Worm (Caenorhabditis elegans) whole organism, L1 larva: ENCODE results near the gene F20C5.7.

Source experiments
- C16A3.4 ChIP-seq: fragments of 150-350 bp; optimal IDR thresholded peaks from 2 replicates; lab custom pipeline; 2014; ENCODE audit warnings: missing biosample characterization, missing genetic modification characterization
- F16B12.6 ChIP-seq: fragments of 150-350 bp; optimal IDR thresholded peaks from 2 replicates; lab custom pipeline; 2014; ENCODE audit warnings: missing biosample characterization, missing genetic modification characterization
- aha-1 ChIP-seq: fragments of 150-350 bp; optimal IDR thresholded peaks from 2 replicates; lab custom pipeline; 2014; ENCODE audit warnings: missing biosample characterization, missing genetic modification characterization
- alr-1 ChIP-seq: fragments of 200-800 bp; sonication (Bioruptor generic); optimal IDR thresholded peaks from 2 replicates; lab custom pipeline; 2018; ENCODE audit warnings: borderline replicate concordance, mild to moderate bottlenecking, missing genetic modification characterization, missing compliant biosample characterization
- ceh-63 ChIP-seq: fragments of 200-800 bp; sonication (Bioruptor generic); optimal IDR thresholded peaks from 2 replicates; lab custom pipeline; 2018; ENCODE audit warnings: mild to moderate bottlenecking, missing genetic modification characterization, missing compliant biosample characterization
- ceh-8 ChIP-seq: fragments of 200-800 bp; sonication (Bioruptor generic); optimal IDR thresholded peaks from 2 replicates; lab custom pipeline; 2018; ENCODE audit warnings: mild to moderate bottlenecking, missing genetic modification characterization, moderate library complexity, missing compliant biosample characterization
- ceh-82 ChIP-seq, 3 experiments: fragments of 150-350 bp in 1 of 3; sonication (generic microtip) in 2 of 3; optimal IDR thresholded peaks; 2 replicates each; lab custom pipeline; 2014 to 2017; ENCODE audit warnings: missing biosample characterization in 3 of 3, missing genetic modification characterization in 3 of 3
- ceh-88 ChIP-seq: fragments of 200-800 bp; sonication (Bioruptor generic); IDR thresholded peaks from 2 replicates; pipeline ENCODE4 v1.3.6; 2022; ENCODE audit warnings: missing genetic modification characterization, missing compliant biosample characterization
- dsc-1 ChIP-seq: sonication (generic microtip); optimal IDR thresholded peaks from 2 replicates; lab custom pipeline; 2016; ENCODE audit warnings: mild to moderate bottlenecking, missing genetic modification characterization, missing compliant biosample characterization
- efl-1 ChIP-seq, 4 experiments: fragments of 150-350 bp; optimal IDR thresholded peaks in 3 of 4; peaks in 1 of 4; 1 replicate in 1 of 4; 2 replicates in 3 of 4; lab custom pipeline; 2014; ENCODE audit warnings: missing biosample characterization in 2 of 4, missing genetic modification characterization in 2 of 4, missing genetic modification reagents in 2 of 4
- elt-2 ChIP-seq: sonication (generic microtip); optimal IDR thresholded peaks from 2 replicates; lab custom pipeline; 2016; ENCODE audit warnings: missing genetic modification characterization, mild to moderate bottlenecking, inconsistent platforms, missing compliant biosample characterization, missing genetic modification reagents
- elt-3 ChIP-seq, 6 experiments: fragments of 150-350 bp in 1 of 6; sonication (generic microtip); optimal IDR thresholded peaks; 2 replicates each; lab custom pipeline; 2017 to 2018; ENCODE audit warnings: missing biosample characterization in 6 of 6, missing genetic modification characterization in 6 of 6, inconsistent platforms in 1 of 6
- fkh-4 ChIP-seq: sonication (generic microtip); optimal IDR thresholded peaks from 2 replicates; lab custom pipeline; 2016; ENCODE audit warnings: missing compliant biosample characterization, missing genetic modification characterization, borderline replicate concordance
- fkh-8 ChIP-seq: sonication (generic microtip); optimal IDR thresholded peaks from 2 replicates; lab custom pipeline; 2016; ENCODE audit warnings: mild to moderate bottlenecking, missing genetic modification characterization, missing compliant biosample characterization
- hlh-17 ChIP-seq: fragments of 200-800 bp; sonication (Bioruptor generic); optimal IDR thresholded peaks from 2 replicates; lab custom pipeline; 2018; ENCODE audit warnings: missing genetic modification characterization, mild to moderate bottlenecking, missing compliant biosample characterization, moderate library complexity, borderline replicate concordance
- hlh-4 ChIP-seq: sonication (generic microtip); optimal IDR thresholded peaks from 2 replicates; lab custom pipeline; 2016; ENCODE audit warnings: mild to moderate bottlenecking, missing genetic modification characterization, missing compliant biosample characterization
- isw-1 ChIP-seq: fragments of 200-800 bp; sonication (Bioruptor generic); IDR thresholded peaks from 2 replicates; pipeline ENCODE4 v1.3.6; 2022; ENCODE audit warnings: missing genetic modification characterization, missing compliant biosample characterization
- jun-1 ChIP-seq: fragments of 150-350 bp; optimal IDR thresholded peaks from 2 replicates; lab custom pipeline; 2014; ENCODE audit warnings: missing biosample characterization, missing genetic modification reagents, missing genetic modification characterization
- lin-13 ChIP-seq: fragments of 150-350 bp; optimal IDR thresholded peaks from 2 replicates; lab custom pipeline; 2014; ENCODE audit warnings: missing biosample characterization, missing genetic modification reagents, missing genetic modification characterization
- lin-14 ChIP-seq: fragments of 200-800 bp; sonication (Bioruptor generic); optimal IDR thresholded peaks from 2 replicates; lab custom pipeline; 2018; ENCODE audit warnings: mild to moderate bottlenecking, missing genetic modification characterization, moderate library complexity, missing compliant biosample characterization
- lin-15B ChIP-seq: fragments of 150-350 bp; sonication (generic microtip); optimal IDR thresholded peaks from 3 replicates; lab custom pipeline; 2014; ENCODE audit warnings: missing biosample characterization, missing genetic modification characterization
- lin-35 ChIP-seq, 2 experiments: fragments of 150-350 bp; optimal IDR thresholded peaks; 2 replicates each; lab custom pipeline; 2014; ENCODE audit warnings: missing biosample characterization in 2 of 2, missing genetic modification characterization in 2 of 2, missing genetic modification reagents in 2 of 2
- lin-39 ChIP-seq: fragments of 150-350 bp; optimal IDR thresholded peaks from 2 replicates; lab custom pipeline; 2014; ENCODE audit warnings: missing biosample characterization, missing genetic modification reagents, missing genetic modification characterization
- lir-3 ChIP-seq: sonication (generic microtip); optimal IDR thresholded peaks from 2 replicates; lab custom pipeline; 2016; ENCODE audit warnings: mild to moderate bottlenecking, missing genetic modification characterization, moderate library complexity, missing compliant biosample characterization; ENCODE audit not compliant: poor library complexity
- lsy-2 ChIP-seq, 2 experiments: fragments of 150-350 bp; optimal IDR thresholded peaks; 2 replicates each; lab custom pipeline; 2014; ENCODE audit warnings: missing biosample characterization in 2 of 2, missing genetic modification characterization in 2 of 2
- mep-1 ChIP-seq: fragments of 150-350 bp; optimal IDR thresholded peaks from 2 replicates; lab custom pipeline; 2014; ENCODE audit warnings: missing biosample characterization, missing genetic modification characterization
- nhr-11 ChIP-seq: fragments of 150-350 bp; optimal IDR thresholded peaks from 2 replicates; lab custom pipeline; 2014; ENCODE audit warnings: missing biosample characterization, missing genetic modification characterization
- nhr-12 ChIP-seq: sonication (generic microtip); optimal IDR thresholded peaks from 2 replicates; lab custom pipeline; 2017; ENCODE audit warnings: missing biosample characterization, missing genetic modification characterization
- nhr-237 ChIP-seq: fragments of 150-350 bp; optimal IDR thresholded peaks from 2 replicates; lab custom pipeline; 2014; ENCODE audit warnings: missing biosample characterization, missing genetic modification characterization
- nhr-28 ChIP-seq: fragments of 150-350 bp; optimal IDR thresholded peaks from 2 replicates; lab custom pipeline; 2014; ENCODE audit warnings: missing biosample characterization, missing genetic modification characterization
- nhr-47 ChIP-seq: sonication (generic microtip); optimal IDR thresholded peaks from 2 replicates; lab custom pipeline; 2016; ENCODE audit warnings: mild to moderate bottlenecking, missing genetic modification characterization, moderate library complexity, missing compliant biosample characterization
- nhr-77 ChIP-seq: fragments of 150-350 bp; optimal IDR thresholded peaks from 2 replicates; lab custom pipeline; 2014; ENCODE audit warnings: missing biosample characterization, missing genetic modification characterization
- nhr-85 ChIP-seq: sonication (generic microtip); peaks from one replicate; lab custom pipeline; 2016; ENCODE audit warnings: missing genetic modification characterization, inconsistent platforms, missing compliant biosample characterization
- pax-3 ChIP-seq: fragments of 200-800 bp; sonication (Bioruptor generic); optimal IDR thresholded peaks from 2 replicates; lab custom pipeline; 2018; ENCODE audit warnings: mild to moderate bottlenecking, missing genetic modification characterization, moderate library complexity, missing compliant biosample characterization
- skn-1 ChIP-seq: fragments of 150-350 bp; optimal IDR thresholded peaks from 2 replicates; lab custom pipeline; 2014; ENCODE audit warnings: missing biosample characterization, missing genetic modification characterization
- sox-4 ChIP-seq: sonication (generic microtip); optimal IDR thresholded peaks from 2 replicates; lab custom pipeline; 2016; ENCODE audit warnings: missing genetic modification characterization, missing compliant biosample characterization
- sptf-1 ChIP-seq: fragments of 150-350 bp; optimal IDR thresholded peaks from 2 replicates; lab custom pipeline; 2014; ENCODE audit warnings: missing biosample characterization, missing genetic modification characterization
- swsn-7 ChIP-seq: sonication (generic microtip); optimal IDR thresholded peaks from 2 replicates; lab custom pipeline; 2016; ENCODE audit warnings: missing genetic modification characterization, missing compliant biosample characterization
- tbx-2 ChIP-seq: sonication (generic microtip); optimal IDR thresholded peaks from 2 replicates; lab custom pipeline; 2016; ENCODE audit warnings: missing genetic modification characterization, missing compliant biosample characterization
- unc-30 ChIP-seq: sonication (generic microtip); optimal IDR thresholded peaks from 2 replicates; lab custom pipeline; 2017; ENCODE audit warnings: missing biosample characterization, missing genetic modification characterization
- unc-86 ChIP-seq: sonication (generic microtip); optimal IDR thresholded peaks from 2 replicates; lab custom pipeline; 2016; ENCODE audit warnings: missing genetic modification characterization, missing compliant biosample characterization
- xbp-1 ChIP-seq: sonication (generic microtip); optimal IDR thresholded peaks from 2 replicates; lab custom pipeline; 2016; ENCODE audit warnings: missing genetic modification characterization, missing compliant biosample characterization

The F20C5.7 gene

DNA sequence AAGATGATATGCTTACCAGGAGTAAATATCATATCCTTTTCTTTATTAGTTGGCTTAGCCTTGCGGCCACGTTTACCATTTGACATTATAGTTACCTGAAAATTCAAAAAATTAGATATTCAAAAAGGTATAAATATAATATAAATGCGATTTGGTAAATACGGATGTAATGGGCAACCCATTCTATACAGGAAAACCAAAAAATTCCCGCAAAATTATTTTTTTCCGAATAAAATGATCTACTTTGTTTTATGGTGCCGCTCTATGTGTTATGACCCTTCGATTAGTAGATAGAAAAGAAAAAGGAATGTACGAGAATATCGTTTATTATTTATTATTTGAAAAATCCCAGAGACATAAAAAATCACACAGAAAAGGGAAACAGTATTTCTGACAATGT is 9.2 kb upstream of the F20C5.7 start, which contains the start of gene elli-1:
Gene elli-1 (minus strand): TSS at position 101 of the 400 bp plus-strand sequence.
- TF ChIP-seq efl-1 (optimal IDR thresholded peaks at IDR 0.05; lab: Kevin White, UChicago) (no peak), efl-1 (GFP tag; optimal IDR thresholded peaks at IDR 0.05 in 1 of 2; lab: Kevin White, UChicago) (peak in 1 of 2 experiments; percentile 28), ceh-8 (no peak)
- TF ChIP-seq, all 84 proteins: peak for 1

ce11 chrIV:8754146-8754545 is 8.7 kb upstream of the F20C5.7 start:
- TF ChIP-seq lin-13, result no peak
- TF ChIP-seq unc-86, result no peak
- TF ChIP-seq efl-1 (optimal IDR thresholded peaks at IDR 0.05; lab: Kevin White, UChicago), result no peak
- no peak for TF ChIP-seq efl-1 (GFP tag; optimal IDR thresholded peaks at IDR 0.05 in 1 of 2; lab: Kevin White, UChicago)
- TF ChIP-seq unc-30 (tag; lab: Kevin White, UChicago), result no peak
- TF ChIP-seq tbx-2 (tag; lab: Kevin White, UChicago), result no peak
- TF ChIP-seq F16B12.6, result no peak
- no peak for TF ChIP-seq hlh-17 (GFP tag; lab: Kevin White, UChicago)
- no peak for TF ChIP-seq pax-3 (tag; lab: Kevin White, UChicago)
- TF ChIP-seq fkh-8 (tag; lab: Kevin White, UChicago), result no peak
- TF ChIP-seq alr-1 (tag; lab: Kevin White, UChicago), result no peak
- TF ChIP-seq jun-1 (tag; lab: Kevin White, UChicago), result no peak
- no peak for TF ChIP-seq swsn-7 (tag; lab: Kevin White, UChicago)
- no peak for TF ChIP-seq hlh-4 (tag; lab: Kevin White, UChicago)
- TF ChIP-seq nhr-77 (tag; lab: Kevin White, UChicago), result no peak
- TF ChIP-seq nhr-47, result no peak
- TF ChIP-seq lin-39 (tag; lab: Kevin White, UChicago), result no peak

ce11 chrIV:8752492-8752891 is 7.0 kb upstream of the F20C5.7 start:
- TF ChIP-seq isw-1 (GFP tag; lab: Robert Waterston, UW), result no peak
- TF ChIP-seq nhr-237, result no peak
- no peak for TF ChIP-seq tbx-2 (tag; lab: Kevin White, UChicago)
- TF ChIP-seq nhr-85, result no peak
- no peak for TF ChIP-seq nhr-28 (tag; lab: Kevin White, UChicago)
- no peak for TF ChIP-seq elt-2 (tag; lab: Kevin White, UChicago)
- no peak for TF ChIP-seq lsy-2 (tag; optimal IDR thresholded peaks at IDR 0.05; lab: Kevin White, UChicago)
- TF ChIP-seq nhr-12 (tag; lab: Kevin White, UChicago), result no peak
- no peak for TF ChIP-seq hlh-4 (tag; lab: Kevin White, UChicago)
- no peak for TF ChIP-seq fkh-4 (tag; lab: Kevin White, UChicago)
- TF ChIP-seq C16A3.4 (tag; lab: Kevin White, UChicago), result no peak

DNA sequence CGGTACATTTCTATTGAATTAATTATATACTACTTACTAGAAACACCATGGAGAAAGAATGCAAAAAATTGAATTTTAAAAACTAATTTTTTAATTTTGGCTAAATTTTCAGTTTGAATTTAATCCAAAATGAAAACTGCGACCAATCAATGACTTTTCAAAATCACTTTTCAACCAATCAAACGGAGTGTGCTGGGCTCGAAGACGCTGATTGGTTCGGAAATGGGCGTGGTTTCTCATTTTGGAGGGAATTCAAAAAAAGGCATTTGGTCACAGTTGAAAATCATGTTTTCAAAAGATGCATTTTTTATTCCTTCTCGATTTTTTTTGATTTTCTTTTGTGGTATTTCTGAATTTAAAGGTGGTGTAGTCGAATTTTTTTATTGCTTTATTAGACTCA is 3.5 kb upstream of the F20C5.7 start:
- no peak for TF ChIP-seq lin-14 (GFP tag; lab: Kevin White, UChicago)
- no peak for TF ChIP-seq fkh-8 (tag; lab: Kevin White, UChicago)
- TF ChIP-seq dsc-1 (tag; lab: Kevin White, UChicago), result no peak
- TF ChIP-seq efl-1 (optimal IDR thresholded peaks at IDR 0.05; lab: Kevin White, UChicago), result no peak
- peak in 1 of 2 experiments; percentile 24 for TF ChIP-seq efl-1 (GFP tag; optimal IDR thresholded peaks at IDR 0.05 in 1 of 2; lab: Kevin White, UChicago)
- no peak for TF ChIP-seq sox-4 (tag; lab: Kevin White, UChicago)

DNA sequence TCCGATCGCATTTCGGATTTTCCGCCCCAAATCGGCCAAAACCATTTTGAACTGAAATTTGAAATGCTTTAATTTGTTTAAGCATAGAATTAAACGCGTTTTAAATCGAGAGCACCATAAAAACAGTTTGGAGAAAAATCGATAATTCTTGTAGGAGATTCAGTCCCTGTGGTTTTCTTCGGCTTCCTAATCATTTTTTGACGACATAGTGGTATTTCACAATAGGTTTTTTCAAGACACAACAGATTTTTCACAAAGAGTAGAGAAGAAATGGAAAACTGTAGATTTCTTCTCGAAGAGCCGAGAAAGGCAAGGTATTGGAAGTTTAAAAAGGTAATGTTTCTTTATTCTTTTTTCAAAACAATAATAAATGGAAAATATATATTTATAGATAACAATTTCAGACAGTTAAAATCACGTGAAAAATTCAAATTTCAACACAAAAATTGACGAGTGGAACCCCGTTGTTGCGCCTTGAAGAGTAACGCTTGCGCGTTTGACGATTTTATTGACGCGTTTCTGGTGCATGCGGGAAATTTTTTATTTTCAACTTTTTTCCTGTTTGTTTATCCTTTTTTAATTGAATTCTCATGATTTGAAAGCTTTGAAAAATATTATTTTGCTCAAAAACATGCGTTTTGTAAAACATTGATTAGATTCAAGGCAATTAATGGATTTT is 1.7 kb downstream of the F20C5.7 start, which contains the start of gene F21D5.7:
Gene F21D5.7 (minus strand): TSS at position 51 of the 679 bp plus-strand sequence.
- TF ChIP-seq fkh-8 (tag; lab: Kevin White, UChicago) (peak; percentile 46), lin-15B (tag; lab: Kevin White, UChicago) (peak; percentile 65), hlh-17 (GFP tag; lab: Kevin White, UChicago) (no peak), mep-1 (tag; lab: Kevin White, UChicago) (peak; percentile 90), ceh-63 (GFP tag; lab: Kevin White, UChicago) (no peak), elt-3 (tag; optimal IDR thresholded peaks at IDR 0.05; lab: Kevin White, UChicago) (peak in 2 of 6 experiments; percentile 66 to 77), ceh-82 (tag; optimal IDR thresholded peaks at IDR 0.05; lab: Kevin White, UChicago) (peak; percentile 70 to 79 (median 73)), lir-3 (tag; lab: Kevin White, UChicago) (peak; percentile 46), xbp-1 (tag; lab: Kevin White, UChicago) (peak; percentile 84), aha-1 (tag; lab: Kevin White, UChicago) (peak; percentile 43), sptf-1 (tag; lab: Kevin White, UChicago) (no peak), tbx-2 (tag; lab: Kevin White, UChicago) (peak; percentile 83), nhr-11 (peak; percentile 61), ceh-8 (no peak), pax-3 (tag; lab: Kevin White, UChicago) (no peak), nhr-28 (tag; lab: Kevin White, UChicago) (no peak), skn-1 (tag; lab: Kevin White, UChicago) (peak; percentile 82), lin-35 (GFP tag; optimal IDR thresholded peaks at IDR 0.05; lab: Kevin White, UChicago) (peak; percentile 85 to 91), ceh-88 (GFP tag; lab: Robert Waterston, UW) (peak; percentile 36; the same call in 1 of the 2 replicates), lsy-2 (tag; optimal IDR thresholded peaks at IDR 0.05; lab: Kevin White, UChicago) (peak; percentile 86 to 88)
